Worm (Caenorhabditis elegans) whole organism, young adult: ENCODE measurements around the gene ssq-2.

Experiments
- C17E4.6 ChIP-seq: fragments of 200-800 bp; sonication (Bioruptor generic); IDR thresholded peaks from 2 replicates; pipeline ENCODE4 v1.3.6; 2022; ENCODE audit warnings: missing genetic modification reagents, missing genetic modification characterization, missing compliant biosample characterization
- Y53G8AR.9 ChIP-seq: fragments of 200-800 bp; sonication (Bioruptor generic); conservative IDR thresholded peaks from 2 replicates; pipeline ENCODE4 v1.3.6; 2022; ENCODE audit warnings: missing genetic modification reagents, missing genetic modification characterization, missing compliant biosample characterization
- aptf-2 ChIP-seq: fragments of 200-800 bp; sonication (Bioruptor generic); conservative IDR thresholded peaks from 2 replicates; pipeline ENCODE4 v1.3.6; 2022; ENCODE audit warnings: missing genetic modification reagents, missing genetic modification characterization, missing compliant biosample characterization
- efl-1 ChIP-seq: fragments of 150-350 bp; optimal IDR thresholded peaks from 2 replicates; lab custom pipeline; 2014; ENCODE audit warnings: missing biosample characterization, missing genetic modification reagents, missing genetic modification characterization
- egl-18 ChIP-seq: fragments of 200-800 bp; sonication (Bioruptor generic); IDR thresholded peaks from 2 replicates; pipeline ENCODE4 v1.3.6; 2022; ENCODE audit warnings: missing genetic modification reagents, missing genetic modification characterization, missing compliant biosample characterization
- lin-35 ChIP-seq, 3 experiments: fragments of 150-350 bp in 2 of 3; sonication (generic microtip) in 1 of 3; optimal IDR thresholded peaks; 2 replicates each; lab custom pipeline; 2014 to 2018; ENCODE audit warnings: missing biosample characterization in 3 of 3, missing genetic modification characterization in 3 of 3, missing genetic modification reagents in 3 of 3
- lin-54 ChIP-seq: fragments of 200-800 bp; sonication (Bioruptor generic); optimal IDR thresholded peaks from 2 replicates; lab custom pipeline; 2018; ENCODE audit warnings: mild to moderate bottlenecking, missing genetic modification characterization, missing compliant biosample characterization
- lsl-1 ChIP-seq: fragments of 200-800 bp; sonication (Bioruptor generic); optimal IDR thresholded peaks from 2 replicates; lab custom pipeline; 2018; ENCODE audit warnings: mild to moderate bottlenecking, missing genetic modification characterization, moderate library complexity, missing compliant biosample characterization
- mxl-1 ChIP-seq: sonication (generic microtip); optimal IDR thresholded peaks from 2 replicates; lab custom pipeline; 2016; ENCODE audit warnings: missing genetic modification characterization, missing compliant biosample characterization
- nfya-1 ChIP-seq: sonication (generic microtip); optimal IDR thresholded peaks from 2 replicates; lab custom pipeline; 2017; ENCODE audit warnings: antibody characterized with exemption, missing compliant biosample characterization, missing genetic modification characterization, borderline replicate concordance; ENCODE audit not compliant: insufficient read depth
- rec-8 ChIP-seq, 2 experiments: sonication (generic microtip); optimal IDR thresholded peaks; 2 replicates each; lab custom pipeline; 2016; ENCODE audit warnings: mild to moderate bottlenecking in 2 of 2, missing genetic modification characterization in 2 of 2, missing genetic modification reagents in 2 of 2, missing genotype in 2 of 2, missing biosample characterization in 1 of 2, missing compliant biosample characterization in 1 of 2, moderate library complexity in 1 of 2
- somi-1 ChIP-seq: fragments of 200-800 bp; sonication (Bioruptor generic); optimal IDR thresholded peaks from 2 replicates; lab custom pipeline; 2018; ENCODE audit warnings: mild to moderate bottlenecking, missing genetic modification characterization, missing compliant biosample characterization

DNA sequence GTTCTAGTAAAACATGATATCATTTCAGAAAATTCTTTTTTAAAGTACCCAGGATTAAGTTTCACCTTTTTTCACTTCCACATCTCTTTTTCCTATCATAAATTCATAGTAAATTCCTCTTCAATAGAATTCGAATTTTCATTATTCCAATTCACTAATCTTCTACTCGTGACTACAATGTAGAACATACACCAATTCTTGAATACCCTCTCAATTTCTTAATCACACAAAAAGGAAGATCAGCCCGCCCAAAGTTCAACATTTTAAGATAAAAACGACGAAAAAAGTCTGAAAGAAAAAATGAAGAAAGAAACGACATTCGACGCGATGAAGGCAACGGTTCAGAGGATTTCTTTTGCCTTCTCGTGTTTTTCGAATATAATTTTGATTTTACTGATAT, 42.1 kb upstream of the ssq-2 start, which contains the start of gene str-163:
- no peak for TF ChIP-seq egl-18 (GFP tag; lab: Robert Waterston, UW)
- no peak for TF ChIP-seq rec-8 (tag; optimal IDR thresholded peaks at IDR 0.05; lab: Kevin White, UChicago)
- no peak for TF ChIP-seq somi-1 (GFP tag; lab: Kevin White, UChicago)
- TF ChIP-seq mxl-1 (tag; lab: Kevin White, UChicago), result no peak
- no peak for TF ChIP-seq lin-54 (GFP tag; lab: Kevin White, UChicago)
- no peak for TF ChIP-seq Y53G8AR.9 (GFP tag; lab: Robert Waterston, UW)
- TF ChIP-seq lin-35 (GFP tag; optimal IDR thresholded peaks at IDR 0.05; lab: Kevin White, UChicago), result no peak
- TF ChIP-seq aptf-2, result no peak
- TF ChIP-seq lsl-1 (GFP tag; lab: Kevin White, UChicago), result no peak
- TF ChIP-seq nfya-1, result no peak
- TF ChIP-seq C17E4.6 (GFP tag; lab: Robert Waterston, UW), result no peak
- no peak for TF ChIP-seq efl-1 (GFP tag; lab: Kevin White, UChicago)
